Worm (Caenorhabditis elegans) whole organism, midembryonic: Measurements from ENCODE around the gene npr-32.

Source experiments
- klf-2 ChIP-seq: fragments of 200-800 bp; sonication (Bioruptor generic); conservative IDR thresholded peaks from 2 replicates; pipeline ENCODE4 v1.3.6; 2022; ENCODE audit warnings: missing genetic modification reagents, missing genetic modification characterization, missing compliant biosample characterization
- ztf-23 ChIP-seq: fragments of 200-800 bp; sonication (Bioruptor generic); IDR thresholded peaks from 2 replicates; pipeline ENCODE4 v1.3.6; 2022; ENCODE audit warnings: missing genetic modification reagents, missing genetic modification characterization, missing compliant biosample characterization
- ztf-29 ChIP-seq: fragments of 200-800 bp; sonication (Bioruptor generic); IDR thresholded peaks from 2 replicates; pipeline ENCODE4 v1.3.6; 2022; ENCODE audit warnings: missing genetic modification reagents, missing genetic modification characterization, missing compliant biosample characterization

DNA sequence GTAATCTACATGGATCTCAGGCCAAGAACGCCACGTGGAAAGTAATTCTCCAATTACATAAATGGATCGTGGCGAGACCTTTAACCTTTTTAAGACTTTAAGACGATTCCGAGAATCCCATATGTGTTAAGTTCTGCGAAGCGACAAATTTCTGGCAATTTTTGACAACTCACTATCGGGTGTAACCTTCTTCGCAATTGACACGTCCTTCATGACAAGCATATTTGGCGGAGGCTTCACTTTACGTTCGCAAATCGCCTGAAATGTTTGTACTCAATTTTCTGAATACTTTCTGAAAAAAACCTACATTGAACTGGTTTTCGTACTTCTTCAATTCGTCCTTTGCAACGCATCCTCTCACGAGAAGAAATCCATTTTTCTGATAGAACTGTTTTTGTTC is 28.0 kb upstream of the npr-32 start:
- TF ChIP-seq klf-2 (GFP tag; lab: Robert Waterston, UW) (no peak), ztf-29 (GFP tag; lab: Robert Waterston, UW) (no peak), ztf-23 (no peak)
